Worm (Caenorhabditis elegans): ENCODE data around the gene flp-18.

Gene flp-18

ce11 chrX:3049233-3049632 lies 30.9 kb upstream of the flp-18 start (continued):
- peak; percentile 28 for TF ChIP-seq zag-1 (tag; optimal IDR thresholded peaks at IDR 0.05)
- no peak for TF ChIP-seq dmd-4 (tag; optimal IDR thresholded peaks at IDR 0.05)
- TF ChIP-seq nhr-129 (tag; optimal IDR thresholded peaks at IDR 0.05), result peak; percentile 78
- no peak for TF ChIP-seq ceh-82 (tag; optimal IDR thresholded peaks at IDR 0.05)

ce11 chrX:3048696-3049095 lies 30.3 kb upstream of the flp-18 start:
- TF ChIP-seq sma-9 (GFP tag; optimal IDR thresholded peaks at IDR 0.05) (no peak), sma-9 (tag; optimal IDR thresholded peaks at IDR 0.05) (no peak), sma-3 (GFP tag; optimal IDR thresholded peaks at IDR 0.05) (no peak), peb-1 (tag; optimal IDR thresholded peaks at IDR 0.05) (no peak), unc-39 (tag; optimal IDR thresholded peaks at IDR 0.05) (no peak), skn-1 (tag; optimal IDR thresholded peaks at IDR 0.05) (no peak), zag-1 (tag; optimal IDR thresholded peaks at IDR 0.05) (no peak)

ce11 chrX:3047224-3047623 lies 28.9 kb upstream of the flp-18 start:
- peak; percentile 52 for TF ChIP-seq fos-1 (tag; optimal IDR thresholded peaks at IDR 0.05)
- no peak for TF ChIP-seq lsy-2 (tag; optimal IDR thresholded peaks at IDR 0.05)

DNA sequence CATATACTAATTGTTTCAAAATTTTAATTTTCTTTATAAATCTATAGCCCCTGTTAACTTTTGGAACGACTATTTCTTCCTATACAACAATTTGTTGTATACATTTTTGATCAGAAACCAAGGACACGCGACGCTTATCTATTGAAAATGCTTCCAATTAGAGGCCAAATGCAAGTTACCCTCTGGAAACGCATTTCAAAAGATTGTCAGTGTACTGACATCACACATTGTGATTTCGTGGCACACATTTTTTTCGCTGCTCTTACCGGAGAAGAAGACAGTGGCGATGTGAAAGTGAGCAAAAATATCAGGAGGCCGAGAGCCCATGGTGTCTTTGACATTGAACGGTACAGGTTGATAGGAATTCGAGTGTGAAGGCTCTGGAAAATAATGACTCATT lies 27.1 kb upstream of the flp-18 start, which contains the start of gene cnnm-3:
Gene cnnm-3 (minus strand): TSS at position 382 of the 400 bp plus-strand sequence.
- TF ChIP-seq elt-3 (tag; optimal IDR thresholded peaks at IDR 0.05) (no peak), alr-1 (tag; optimal IDR thresholded peaks at IDR 0.05) (no peak), sma-3 (GFP tag; optimal IDR thresholded peaks at IDR 0.05) (no peak), crh-2 (tag; optimal IDR thresholded peaks at IDR 0.05) (no peak), R02D3.7 (tag; optimal IDR thresholded peaks at IDR 0.05) (no peak), sma-9 (GFP tag; optimal IDR thresholded peaks at IDR 0.05) (no peak), sma-9 (tag; optimal IDR thresholded peaks at IDR 0.05) (no peak), ztf-11 (tag; optimal IDR thresholded peaks at IDR 0.05) (no peak), lin-11 (tag; optimal IDR thresholded peaks at IDR 0.05) (no peak)

DNA sequence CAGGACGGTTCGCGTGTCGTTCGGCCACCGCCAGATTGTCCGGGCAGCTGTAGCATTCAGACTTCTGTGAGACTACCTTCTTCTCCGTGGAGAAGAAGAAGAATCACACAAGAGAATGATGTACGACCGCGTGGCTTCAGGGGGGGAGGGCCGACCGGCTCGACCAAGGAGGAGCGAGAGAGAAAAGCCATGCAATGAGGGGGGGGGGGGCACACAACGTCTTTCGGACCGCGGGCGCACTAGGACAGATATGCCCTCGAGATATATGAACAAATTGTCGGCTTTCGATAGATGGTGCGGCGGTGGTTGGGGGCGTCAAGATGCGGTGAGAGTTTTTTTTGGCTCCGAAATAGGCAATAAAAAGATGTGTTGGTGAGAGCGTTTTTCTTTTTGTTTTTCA lies 22.3 kb upstream of the flp-18 start:
- no peak for TF ChIP-seq elt-1 (tag; optimal IDR thresholded peaks at IDR 0.05)
- TF ChIP-seq R02D3.7 (tag; optimal IDR thresholded peaks at IDR 0.05), result no peak
- no peak for TF ChIP-seq nhr-129 (tag; optimal IDR thresholded peaks at IDR 0.05)

DNA sequence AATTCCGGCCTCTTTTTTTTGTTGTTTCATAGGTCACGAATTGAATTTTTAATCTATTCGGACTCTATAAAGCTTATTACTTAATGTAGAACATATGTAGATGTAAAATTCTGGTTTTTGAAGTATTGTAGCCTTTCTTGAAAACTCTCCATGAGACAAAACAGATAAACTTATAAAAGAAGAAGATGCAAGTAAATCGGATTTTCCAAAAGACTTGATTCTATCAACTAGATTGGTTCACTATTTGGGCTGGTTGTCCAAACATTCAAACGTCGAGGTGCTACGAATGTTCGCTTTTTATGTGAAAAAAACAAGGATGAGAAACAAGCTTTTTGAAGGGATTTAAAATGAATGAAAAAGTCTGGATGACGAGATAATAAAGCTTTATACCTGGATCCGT lies 21.7 kb upstream of the flp-18 start:
- no peak for TF ChIP-seq nhr-11 (tag; optimal IDR thresholded peaks at IDR 0.05)
- TF ChIP-seq alr-1 (tag; optimal IDR thresholded peaks at IDR 0.05), result no peak
- no peak for TF ChIP-seq lin-13 (GFP tag; optimal IDR thresholded peaks at IDR 0.05)
- no peak for TF ChIP-seq nhr-25 (tag; optimal IDR thresholded peaks at IDR 0.05)
- no peak for TF ChIP-seq nhr-23 (tag; optimal IDR thresholded peaks at IDR 0.05)
- TF ChIP-seq egl-27 (tag; optimal IDR thresholded peaks at IDR 0.05), result no peak
- TF ChIP-seq nhr-21 (tag; optimal IDR thresholded peaks at IDR 0.05), result no peak
- TF ChIP-seq sma-3 (GFP tag; optimal IDR thresholded peaks at IDR 0.05), result no peak
- TF ChIP-seq ceh-82 (tag; optimal IDR thresholded peaks at IDR 0.05), result no peak
- TF ChIP-seq gmeb-1 (tag; optimal IDR thresholded peaks at IDR 0.05), result no peak
- TF ChIP-seq nhr-10 (tag; optimal IDR thresholded peaks at IDR 0.05), result no peak
- no peak for TF ChIP-seq fos-1 (tag; optimal IDR thresholded peaks at IDR 0.05)

ce11 chrX:3035972-3036379 lies 17.6 kb upstream of the flp-18 start:
- TF ChIP-seq egl-27 (tag; optimal IDR thresholded peaks at IDR 0.05) (peak; percentile 94), ztf-4 (tag; optimal IDR thresholded peaks at IDR 0.05) (peak; percentile 85), gmeb-1 (tag; optimal IDR thresholded peaks at IDR 0.05) (peak; percentile 81), alr-1 (tag; optimal IDR thresholded peaks at IDR 0.05) (no peak), nhr-129 (tag; optimal IDR thresholded peaks at IDR 0.05) (peak; percentile 93), ztf-11 (tag; optimal IDR thresholded peaks at IDR 0.05) (peak; percentile 70), sem-4 (tag; optimal IDR thresholded peaks at IDR 0.05) (peak; percentile 81), R02D3.7 (tag; optimal IDR thresholded peaks at IDR 0.05) (peak; percentile 37), nhr-12 (tag; optimal IDR thresholded peaks at IDR 0.05) (peak; percentile 48), ama-1 (optimal IDR thresholded peaks at IDR 0.05) (peak; percentile 62), mab-5 (tag; optimal IDR thresholded peaks at IDR 0.05) (peak; percentile 91), ZK546.5 (tag; optimal IDR thresholded peaks at IDR 0.05) (peak; percentile 41), unc-55 (GFP tag; optimal IDR thresholded peaks at IDR 0.05) (peak; percentile 97), crh-2 (tag; optimal IDR thresholded peaks at IDR 0.05) (peak; percentile 92), nhr-23 (tag; optimal IDR thresholded peaks at IDR 0.05) (no peak), unc-62 (GFP tag; optimal IDR thresholded peaks at IDR 0.05) (no peak), lsy-2 (tag; optimal IDR thresholded peaks at IDR 0.05) (peak; percentile 86 to 88), ztf-1 (GFP tag; conservative IDR thresholded peaks at IDR 0.05) (no peak), fos-1 (tag; optimal IDR thresholded peaks at IDR 0.05) (peak; percentile 83), nhr-77 (tag; optimal IDR thresholded peaks at IDR 0.05) (peak; percentile 60), nhr-21 (tag; optimal IDR thresholded peaks at IDR 0.05) (peak; percentile 90), blmp-1 (tag; optimal IDR thresholded peaks at IDR 0.05; ENCODE audit: insufficient read depth) (peak; percentile 54), nhr-10 (tag; optimal IDR thresholded peaks at IDR 0.05) (peak; percentile 60), sma-3 (GFP tag; optimal IDR thresholded peaks at IDR 0.05) (peak; percentile 87), sma-9 (GFP tag; optimal IDR thresholded peaks at IDR 0.05) (peak; percentile 95), sma-9 (tag; optimal IDR thresholded peaks at IDR 0.05) (no peak), C34F6.9 (tag; optimal IDR thresholded peaks at IDR 0.05) (peak; percentile 84), skn-1 (tag; optimal IDR thresholded peaks at IDR 0.05) (peak; percentile 9), elt-3 (tag; optimal IDR thresholded peaks at IDR 0.05) (no peak), nhr-6 (tag; optimal IDR thresholded peaks at IDR 0.05) (peak; percentile 86)

Data from whole organism, L2 larva.